ENCODE assay signal across 1 fruit fly cellular context in genomic region chr2L:5975025-5975539, dm6.
A peak's percentile ranks its signal among the peaks of the same experiment; 100 is the strongest.
TF ChIP-seq lines count a peak whose summit lies in the region.

No protein-coding gene starts in this region.

TF ChIP-seq in whole organism, embryonic, 481 proteins besides CTCF, POLR2A, EP300 and RAD21 (continued from another document):
- TF ChIP-seq otp (GFP tag; IDR thresholded peaks at IDR 0.05; lab: Robert Waterston, UW): no peak
- TF ChIP-seq H15 (GFP tag; IDR thresholded peaks at IDR 0.05; lab: Robert Waterston, UW): no peak
- no peak for TF ChIP-seq ato (GFP tag; IDR thresholded peaks at IDR 0.05; lab: Robert Waterston, UW; ENCODE audit: partially characterized antibody)
- TF ChIP-seq gcm2 (GFP tag; optimal IDR thresholded peaks at IDR 0.05; lab: Kevin White, UChicago): no peak
- no peak for TF ChIP-seq caup (GFP tag; optimal IDR thresholded peaks at IDR 0.05; lab: Kevin White, UChicago; ENCODE audit: severe bottlenecking)
- TF ChIP-seq lab (GFP tag; optimal IDR thresholded peaks at IDR 0.05; lab: Kevin White, UChicago): peak; percentile 5
- no peak for TF ChIP-seq hkb (optimal IDR thresholded peaks at IDR 0.05; lab: Kevin White, UChicago)
- TF ChIP-seq hkb (GFP tag; IDR thresholded peaks at IDR 0.05; lab: Robert Waterston, UW): 0 out of 2 replicates have a peak, but pooled peaks have one; percentile 12
- peak; percentile 50 for TF ChIP-seq Med (GFP tag; lab: Kevin White, UChicago)
- no peak for TF ChIP-seq CG6689 (GFP tag; IDR thresholded peaks at IDR 0.05; lab: Robert Waterston, UW)
- no peak for TF ChIP-seq fd3F (GFP tag; optimal IDR thresholded peaks at IDR 0.05; lab: Kevin White, UChicago)
- TF ChIP-seq Hr51 (GFP tag; optimal IDR thresholded peaks at IDR 0.05; lab: Kevin White, UChicago): no peak
- peak; percentile 15 for TF ChIP-seq CG18599 (GFP tag; optimal IDR thresholded peaks at IDR 0.05; lab: Kevin White, UChicago)
- TF ChIP-seq HmgD (GFP tag; optimal IDR thresholded peaks at IDR 0.05; lab: Kevin White, UChicago): no peak
- TF ChIP-seq peb (GFP tag; IDR thresholded peaks at IDR 0.05; lab: Robert Waterston, UW): no peak
- peak; percentile 23 for TF ChIP-seq sens (GFP tag; lab: Kevin White, UChicago)
- no peak for TF ChIP-seq NK7.1 (GFP tag; optimal IDR thresholded peaks at IDR 0.05; lab: Kevin White, UChicago)
- peak; percentile 71 for TF ChIP-seq ftz-f1 (GFP tag; optimal IDR thresholded peaks at IDR 0.05; lab: Kevin White, UChicago)
- no peak for TF ChIP-seq CG12942 (GFP tag; optimal IDR thresholded peaks at IDR 0.05; lab: Kevin White, UChicago)
- TF ChIP-seq HLH4C (GFP tag; IDR thresholded peaks at IDR 0.05; lab: Robert Waterston, UW; ENCODE audit: partially characterized antibody): 0 out of 3 replicates have a peak, but pooled peaks have one; percentile 40
- TF ChIP-seq CG9727 (GFP tag; optimal IDR thresholded peaks at IDR 0.05; lab: Kevin White, UChicago): no peak
- TF ChIP-seq D19B (GFP tag; optimal IDR thresholded peaks at IDR 0.05; lab: Kevin White, UChicago): no peak
- no peak for TF ChIP-seq Lhr (GFP tag; optimal IDR thresholded peaks at IDR 0.05; lab: Kevin White, UChicago)
- TF ChIP-seq Side (GFP tag; optimal IDR thresholded peaks at IDR 0.05; lab: Kevin White, UChicago): no peak
- TF ChIP-seq cg (GFP tag; optimal IDR thresholded peaks at IDR 0.05; lab: Kevin White, UChicago): peak; percentile 16
- TF ChIP-seq CG10543 (GFP tag; optimal IDR thresholded peaks at IDR 0.05; lab: Kevin White, UChicago): no peak
